Fruit fly (Drosophila melanogaster) whole organism, embryonic: ENCODE measurements around the gene ct.

ENCODE experiments used
- Ada2b ChIP-seq: fragments of 200-800 bp; sonication (Bioruptor generic); IDR thresholded peaks from 2 replicates; pipeline ENCODE4 v1.3.6; 2022; ENCODE audit warnings: missing biosample characterization, missing genetic modification characterization
- Adf1 ChIP-seq: fragments of 200-800 bp; sonication (Bioruptor generic); IDR thresholded peaks from 2 replicates; pipeline ENCODE4 v1.3.6; 2022; ENCODE audit warnings: missing biosample characterization, missing genetic modification characterization
- Atf-2 ChIP-seq: fragments of 200-800 bp; sonication (Bioruptor generic); optimal IDR thresholded peaks from 2 replicates; lab custom pipeline; 2016; ENCODE audit warnings: missing biosample characterization, missing genetic modification characterization
- CG11398 ChIP-seq: fragments of 200-800 bp; sonication (Bioruptor generic); optimal IDR thresholded peaks from 2 replicates; lab custom pipeline; 2016; ENCODE audit warnings: missing biosample characterization, missing genetic modification characterization
- CG15073 ChIP-seq: fragments of 200-800 bp; sonication (Bioruptor generic); optimal IDR thresholded peaks from 2 replicates; lab custom pipeline; 2016; ENCODE audit warnings: missing biosample characterization, missing genetic modification characterization
- CG17186 ChIP-seq: fragments of 200-800 bp; sonication (Bioruptor generic); optimal IDR thresholded peaks from 3 replicates; lab custom pipeline; 2017; ENCODE audit warnings: missing biosample characterization, missing genetic modification reagents, missing genetic modification characterization
- CG17385 ChIP-seq: fragments of 200-800 bp; sonication (Bioruptor generic); optimal IDR thresholded peaks from 3 replicates; lab custom pipeline; 2018; ENCODE audit warnings: missing biosample characterization, mild to moderate bottlenecking, missing genetic modification characterization
- CG18476 ChIP-seq: fragments of 200-800 bp; sonication (Bioruptor generic); optimal IDR thresholded peaks from 2 replicates; lab custom pipeline; 2016; ENCODE audit warnings: missing biosample characterization, mild to moderate bottlenecking, missing genetic modification characterization
- CG18619 ChIP-seq: fragments of 200-800 bp; sonication (Bioruptor generic); optimal IDR thresholded peaks from 3 replicates; lab custom pipeline; 2017; ENCODE audit warnings: missing biosample characterization, mild to moderate bottlenecking, missing genetic modification characterization
- CG18764 ChIP-seq: fragments of 200-800 bp; sonication (Bioruptor generic); optimal IDR thresholded peaks from 3 replicates; lab custom pipeline; 2016; ENCODE audit warnings: missing biosample characterization, missing genetic modification characterization
- CG3407 ChIP-seq: fragments of 200-800 bp; sonication (Bioruptor generic); optimal IDR thresholded peaks from 2 replicates; lab custom pipeline; 2018; ENCODE audit warnings: missing biosample characterization, mild to moderate bottlenecking, missing genetic modification characterization
- CG4282 ChIP-seq: fragments of 200-800 bp; sonication (Bioruptor generic); optimal IDR thresholded peaks from 2 replicates; lab custom pipeline; 2016; ENCODE audit warnings: missing biosample characterization, missing genetic modification characterization
- CG4820 ChIP-seq: fragments of 200-800 bp; sonication (Bioruptor generic); optimal IDR thresholded peaks from 3 replicates; lab custom pipeline; 2016; ENCODE audit warnings: missing biosample characterization, missing genetic modification characterization
- CG6175 ChIP-seq: fragments of 200-800 bp; sonication (Bioruptor generic); IDR thresholded peaks from 3 replicates; pipeline ENCODE4 v1.3.6; 2022; ENCODE audit warnings: missing biosample characterization, missing genetic modification characterization
- CG8388 ChIP-seq: fragments of 200-800 bp; sonication (Bioruptor generic); optimal IDR thresholded peaks from 2 replicates; lab custom pipeline; 2019; ENCODE audit warnings: missing biosample characterization, mild to moderate bottlenecking, missing genetic modification characterization, moderate library complexity
- CG8944 ChIP-seq: fragments of 200-800 bp; sonication (Bioruptor generic); optimal IDR thresholded peaks from 3 replicates; lab custom pipeline; 2016; ENCODE audit warnings: missing biosample characterization, missing genetic modification characterization
- CG9932 ChIP-seq: fragments of 200-800 bp; sonication (Bioruptor generic); IDR thresholded peaks from 2 replicates; pipeline ENCODE4 v1.3.6; 2022; ENCODE audit warnings: missing biosample characterization, missing genetic modification characterization
- D19B ChIP-seq: fragments of 200-800 bp; sonication (Bioruptor generic); optimal IDR thresholded peaks from 2 replicates; lab custom pipeline; 2017; ENCODE audit warnings: missing biosample characterization, mild to moderate bottlenecking, missing genetic modification characterization
- E2f2 ChIP-seq: fragments of 200-800 bp; sonication (Bioruptor generic); IDR thresholded peaks from 2 replicates; pipeline ENCODE4 v1.3.6; 2022; ENCODE audit warnings: missing biosample characterization, missing genetic modification characterization
- Hr3 ChIP-seq: fragments of 200-800 bp; sonication (Bioruptor generic); optimal IDR thresholded peaks from 3 replicates; lab custom pipeline; 2016; ENCODE audit warnings: missing biosample characterization, missing genetic modification characterization
- Hr39 ChIP-seq: fragments of >200 bp; optimal IDR thresholded peaks from 2 replicates; lab custom pipeline; 2017
- Jarid2 ChIP-seq: fragments of 200-800 bp; sonication (Bioruptor generic); optimal IDR thresholded peaks from 3 replicates; lab custom pipeline; 2017; ENCODE audit warnings: mild to moderate bottlenecking, missing biosample characterization, missing genetic modification reagents, missing genetic modification characterization
- Kr ChIP-seq: fragments of 200-800 bp; sonication (Bioruptor generic); optimal IDR thresholded peaks from 2 replicates; lab custom pipeline; 2017; ENCODE audit warnings: missing biosample characterization, mild to moderate bottlenecking, missing genetic modification characterization
- Med ChIP-seq: fragments of 200-800 bp; sonication (Bioruptor generic); peaks from one replicate; lab custom pipeline; 2016; ENCODE audit warnings: missing biosample characterization, missing genetic modification characterization, mild to moderate bottlenecking, inconsistent platforms, moderate library complexity
- Nf-YB ChIP-seq: fragments of 200-800 bp; sonication (Bioruptor generic); optimal IDR thresholded peaks from 3 replicates; lab custom pipeline; 2019; ENCODE audit warnings: missing biosample characterization, mild to moderate bottlenecking, missing genetic modification characterization, moderate library complexity
- Rfx ChIP-seq: fragments of 200-800 bp; sonication (Bioruptor generic); IDR thresholded peaks from 2 replicates; pipeline ENCODE4 v1.3.6; 2022; ENCODE audit warnings: missing biosample characterization, missing genetic modification characterization
- Trl ChIP-seq, 3 experiments: fragments of >200 bp in 2 of 3; fragments of 200-800 bp in 1 of 3; sonication (Bioruptor generic) in 1 of 3; optimal IDR thresholded peaks; 2 replicates in 1 of 3; 3 replicates in 2 of 3; lab custom pipeline; 2016 to 2017; ENCODE audit warnings: missing biosample characterization in 1 of 3, missing genetic modification characterization in 1 of 3
- Usf ChIP-seq: fragments of 200-800 bp; sonication (Bioruptor generic); optimal IDR thresholded peaks from 2 replicates; lab custom pipeline; 2017; ENCODE audit warnings: missing genotype, missing biosample characterization, missing genetic modification characterization
- al ChIP-seq: fragments of 200-800 bp; sonication (Bioruptor generic); IDR thresholded peaks from 2 replicates; pipeline ENCODE4 v1.3.6; 2022; ENCODE audit warnings: missing biosample characterization, missing genetic modification characterization
- ash1 ChIP-seq: fragments of 200-800 bp; sonication (Bioruptor generic); optimal IDR thresholded peaks from 2 replicates; lab custom pipeline; 2018; ENCODE audit warnings: missing biosample characterization, mild to moderate bottlenecking, missing genetic modification characterization
- chinmo ChIP-seq: fragments of 200-800 bp; sonication (Bioruptor generic); IDR thresholded peaks from 4 replicates; pipeline ENCODE4 v1.3.6; 2022; ENCODE audit warnings: missing biosample characterization, missing genetic modification characterization; ENCODE audit not compliant: partially characterized antibody
- dati ChIP-seq: fragments of 200-800 bp; sonication (Bioruptor generic); IDR thresholded peaks from 2 replicates; pipeline ENCODE4 v1.3.6; 2022; ENCODE audit warnings: missing biosample characterization, missing genetic modification characterization
- ems ChIP-seq: fragments of 200-800 bp; sonication (Bioruptor generic); optimal IDR thresholded peaks from 3 replicates; lab custom pipeline; 2016; ENCODE audit warnings: missing biosample characterization, missing genetic modification characterization
- fd96Cb ChIP-seq: fragments of 200-800 bp; sonication (Bioruptor generic); optimal IDR thresholded peaks from 2 replicates; lab custom pipeline; 2018; ENCODE audit warnings: missing biosample characterization, mild to moderate bottlenecking, missing genetic modification characterization, moderate library complexity
- fu2 ChIP-seq: fragments of 200-800 bp; sonication (Bioruptor generic); optimal IDR thresholded peaks from 2 replicates; lab custom pipeline; 2016; ENCODE audit warnings: missing biosample characterization, missing genetic modification characterization
- gfzf ChIP-seq: fragments of 200-800 bp; sonication (Bioruptor generic); optimal IDR thresholded peaks from 2 replicates; lab custom pipeline; 2016; ENCODE audit warnings: missing biosample characterization, mild to moderate bottlenecking, missing genetic modification characterization, moderate library complexity
- grau ChIP-seq: fragments of 200-800 bp; optimal IDR thresholded peaks from 3 replicates; lab custom pipeline; 2019; ENCODE audit warnings: missing biosample characterization, mild to moderate bottlenecking, missing genetic modification characterization, moderate library complexity
- gsb ChIP-seq: fragments of 200-800 bp; sonication (Bioruptor generic); IDR thresholded peaks from 2 replicates; pipeline ENCODE4 v1.3.6; 2022; ENCODE audit warnings: missing biosample characterization, missing genetic modification characterization
- hbn ChIP-seq: fragments of 200-800 bp; sonication (Bioruptor generic); IDR thresholded peaks from 2 replicates; pipeline ENCODE4 v1.3.6; 2022; ENCODE audit warnings: missing biosample characterization, missing genetic modification characterization; ENCODE audit not compliant: partially characterized antibody
- hth ChIP-seq: fragments of >200 bp; optimal IDR thresholded peaks from 2 replicates; lab custom pipeline; 2017; ENCODE audit warnings: inconsistent platforms
- inv ChIP-seq: fragments of 200-800 bp; sonication (Bioruptor generic); IDR thresholded peaks from 2 replicates; pipeline ENCODE4 v1.3.6; 2022; ENCODE audit warnings: missing biosample characterization, missing genetic modification characterization; ENCODE audit not compliant: partially characterized antibody
- lab ChIP-seq: fragments of 200-800 bp; sonication (Bioruptor generic); optimal IDR thresholded peaks from 3 replicates; lab custom pipeline; 2017; ENCODE audit warnings: missing biosample characterization, missing genetic modification characterization, mild to moderate bottlenecking, moderate library complexity, missing genetic modification reagents
- lmd ChIP-seq: fragments of 200-800 bp; sonication (Bioruptor generic); IDR thresholded peaks from 2 replicates; pipeline ENCODE4 v1.3.6; 2022; ENCODE audit warnings: missing biosample characterization, missing genetic modification characterization
- luna ChIP-seq: fragments of 200-800 bp; sonication (Bioruptor generic); optimal IDR thresholded peaks from 2 replicates; lab custom pipeline; 2016; ENCODE audit warnings: missing biosample characterization, missing genetic modification characterization
- onecut ChIP-seq: fragments of 200-800 bp; sonication (Bioruptor generic); IDR thresholded peaks from 2 replicates; pipeline ENCODE4 v1.3.6; 2022; ENCODE audit warnings: missing biosample characterization, missing genetic modification characterization
- p53 ChIP-seq: fragments of 200-800 bp; sonication (Bioruptor generic); optimal IDR thresholded peaks from 2 replicates; lab custom pipeline; 2016; ENCODE audit warnings: missing biosample characterization, missing genetic modification characterization
- pnt ChIP-seq: fragments of 200-800 bp; sonication (Bioruptor generic); optimal IDR thresholded peaks from 3 replicates; lab custom pipeline; 2016; ENCODE audit warnings: missing biosample characterization, missing genetic modification characterization
- salm ChIP-seq: fragments of 200-800 bp; sonication (Bioruptor generic); optimal IDR thresholded peaks from 2 replicates; lab custom pipeline; 2018; ENCODE audit warnings: missing biosample characterization, mild to moderate bottlenecking, missing genetic modification characterization
- schlank ChIP-seq: fragments of 200-800 bp; sonication (Bioruptor generic); optimal IDR thresholded peaks from 2 replicates; lab custom pipeline; 2018; ENCODE audit warnings: missing biosample characterization, mild to moderate bottlenecking, missing genetic modification characterization
- slbo ChIP-seq: fragments of 200-800 bp; sonication (Bioruptor generic); IDR thresholded peaks from 2 replicates; pipeline ENCODE4 v1.3.6; 2022; ENCODE audit warnings: missing biosample characterization, missing genetic modification characterization
- vnd ChIP-seq: fragments of 200-800 bp; sonication (Bioruptor generic); IDR thresholded peaks from 3 replicates; pipeline ENCODE4 v1.3.6; 2022; ENCODE audit warnings: missing biosample characterization, missing genetic modification characterization; ENCODE audit not compliant: partially characterized antibody
- zfh2 ChIP-seq: fragments of 200-800 bp; sonication (Bioruptor generic); optimal IDR thresholded peaks from 2 replicates; lab custom pipeline; 2016; ENCODE audit warnings: missing biosample characterization, missing genetic modification characterization

ct gene

DNA sequence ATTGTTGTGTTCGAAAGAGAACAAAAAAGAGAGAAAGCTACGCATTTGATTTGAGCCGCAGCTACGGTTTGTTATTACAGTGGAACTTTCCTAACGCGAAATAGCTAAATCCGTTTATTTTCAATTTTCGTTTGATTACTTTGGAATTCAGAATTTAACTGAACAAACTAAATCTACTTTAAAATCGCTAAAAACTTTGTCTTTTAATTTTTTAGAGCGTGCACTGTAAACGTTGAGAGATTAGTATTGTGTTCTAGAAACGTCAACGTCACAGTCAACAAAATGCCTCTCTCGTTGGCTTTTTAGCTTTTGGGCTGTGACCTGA is 84.5 kb downstream of the ct start (continued):
- 0 out of 3 replicates have a peak, but pooled peaks have one; percentile 42 for TF ChIP-seq CG6175
- TF ChIP-seq salm (tag; lab: Kevin White, UChicago) = peak; percentile 19
- no peak for TF ChIP-seq chinmo
- TF ChIP-seq pnt = peak; percentile 41
- peak; percentile 68 for TF ChIP-seq Ada2b
- no peak for TF ChIP-seq hbn (GFP tag; lab: Robert Waterston, UW)
- TF ChIP-seq CG17186 = peak; percentile 1
- peak; percentile 49 for TF ChIP-seq E2f2 (GFP tag; lab: Robert Waterston, UW)
- TF ChIP-seq CG18764 (GFP tag; lab: Kevin White, UChicago) = peak; percentile 28
- peak; percentile 15 for TF ChIP-seq Atf-2 (GFP tag; lab: Kevin White, UChicago)
- no peak for TF ChIP-seq p53 (GFP tag; lab: Kevin White, UChicago)
- peak; percentile 39 for TF ChIP-seq CG18476 (GFP tag; lab: Kevin White, UChicago)
- TF ChIP-seq inv (GFP tag; lab: Robert Waterston, UW) = no peak
- no peak for TF ChIP-seq CG4282 (GFP tag; lab: Kevin White, UChicago)
- peak; percentile 97 for TF ChIP-seq grau (tag; lab: Kevin White, UChicago)
- peak; percentile 45 for TF ChIP-seq schlank (tag; lab: Kevin White, UChicago)
- peak; percentile 59 for TF ChIP-seq fd96Cb (tag; lab: Kevin White, UChicago)
- TF ChIP-seq ems (GFP tag; lab: Kevin White, UChicago) = peak; percentile 18
- no peak for TF ChIP-seq ash1 (GFP tag; lab: Kevin White, UChicago)
- no peak for TF ChIP-seq dati (GFP tag; lab: Robert Waterston, UW)
- peak; percentile 33 for TF ChIP-seq CG8944 (GFP tag; lab: Kevin White, UChicago)
- peak; percentile 43 for TF ChIP-seq Hr3 (GFP tag; lab: Kevin White, UChicago)
- TF ChIP-seq Med = peak; percentile 95
- no peak for TF ChIP-seq vnd (GFP tag; lab: Robert Waterston, UW)
- peak; percentile 47 for TF ChIP-seq fu2
- TF ChIP-seq CG17385 = no peak
- peak; percentile 33 for TF ChIP-seq CG11398 (GFP tag; lab: Kevin White, UChicago)
- TF ChIP-seq Kr (GFP tag; lab: Kevin White, UChicago) = no peak
- TF ChIP-seq D19B (GFP tag; lab: Kevin White, UChicago) = peak; percentile 8
- no peak for TF ChIP-seq gfzf (GFP tag; lab: Kevin White, UChicago)
- TF ChIP-seq lmd (GFP tag; lab: Robert Waterston, UW) = peak; percentile 67
- TF ChIP-seq CG18619 (GFP tag; lab: Kevin White, UChicago) = no peak
- peak; percentile 75 for TF ChIP-seq zfh2
- TF ChIP-seq lab = peak; percentile 86
- peak; percentile 88 for TF ChIP-seq slbo (GFP tag; lab: Robert Waterston, UW)
- peak; percentile 55 for TF ChIP-seq CG3407 (GFP tag; lab: Kevin White, UChicago)
- TF ChIP-seq Trl (optimal IDR thresholded peaks at IDR 0.05; lab: Kevin White, UChicago) = no peak
- peak; percentile 21 for TF ChIP-seq Trl (GFP tag; optimal IDR thresholded peaks at IDR 0.05; lab: Kevin White, UChicago)
- peak; percentile 29 for TF ChIP-seq luna (GFP tag; lab: Kevin White, UChicago)
- peak; percentile 66 for TF ChIP-seq CG8388 (GFP tag; lab: Kevin White, UChicago)
- peak; percentile 51 for TF ChIP-seq onecut
- no peak for TF ChIP-seq Jarid2 (GFP tag; lab: Kevin White, UChicago)
- peak; percentile 15 for TF ChIP-seq CG4820 (GFP tag; lab: Kevin White, UChicago)
- TF ChIP-seq Hr39 = no peak
- peak; percentile 14 for TF ChIP-seq Nf-YB
- peak; percentile 82 for TF ChIP-seq gsb (GFP tag; lab: Robert Waterston, UW)
- TF ChIP-seq Rfx = peak; percentile 84
- TF ChIP-seq hth = no peak
- peak; percentile 85 for TF ChIP-seq CG9932 (GFP tag; lab: Robert Waterston, UW)
- no peak for TF ChIP-seq CG15073 (GFP tag; lab: Kevin White, UChicago)
- peak; percentile 44; the same call in 1 of the 2 replicates for TF ChIP-seq Adf1 (GFP tag; lab: Robert Waterston, UW)
- no peak for TF ChIP-seq Usf (GFP tag; lab: Kevin White, UChicago)
- peak; percentile 65 for TF ChIP-seq al
